Worm (Caenorhabditis elegans) whole organism, L3 larva: ENCODE results near the gene col-39.

ENCODE experiments used
- ama-1 ChIP-seq: fragments of 150-350 bp; optimal IDR thresholded peaks from 2 replicates; lab custom pipeline; 2018
- nhr-28 ChIP-seq: fragments of 150-350 bp; optimal IDR thresholded peaks from 2 replicates; lab custom pipeline; 2014; ENCODE audit warnings: missing biosample characterization, missing genetic modification characterization

ce11 chrII:10706038-10706437 lies 1.3 kb downstream of the col-39 start:
- TF ChIP-seq nhr-28 (tag; lab: Kevin White, UChicago): no peak
- TF ChIP-seq ama-1 (lab: Kevin White, UChicago): no peak
